Fruit fly (Drosophila melanogaster): ENCODE measurements around the gene CG4281.
A peak's percentile ranks its signal among the peaks of the same experiment; 100 is the strongest.

Gene CG4281

DNA sequence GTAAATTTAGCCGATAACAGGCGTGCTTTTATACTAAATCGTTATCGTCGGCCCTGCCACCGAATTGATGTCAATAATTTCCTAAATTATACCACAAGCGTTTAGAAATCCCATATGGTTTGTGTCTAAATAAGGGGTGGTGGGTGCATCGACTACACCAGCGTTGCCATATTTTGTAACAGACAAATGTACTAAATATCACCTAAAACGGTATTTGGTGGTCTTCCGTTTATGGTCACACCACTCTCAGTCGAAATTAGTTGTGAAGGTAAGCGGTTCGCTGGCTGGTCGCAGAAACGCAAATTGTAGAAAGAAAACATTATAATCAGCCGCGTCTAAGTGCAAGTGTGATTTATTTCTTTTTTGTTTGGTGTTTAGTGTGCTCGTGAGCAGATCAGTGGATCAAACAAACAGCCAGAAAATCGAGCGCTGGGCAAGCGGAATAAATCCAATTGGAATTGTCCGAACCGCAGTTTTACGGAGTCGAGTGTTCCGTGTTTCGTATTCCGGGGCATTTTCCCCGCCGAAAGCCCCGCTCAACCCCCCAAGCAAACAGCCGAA is 15.5 kb upstream of the CG4281 start, which contains the start of the genes CG16903 and Unc-76 (continued):
- TF ChIP-seq ac (GFP tag; optimal IDR thresholded peaks at IDR 0.05) (no peak), z (GFP tag; IDR thresholded peaks at IDR 0.05) (no peak; the same call in 2 of the 3 replicates), CG4424 (GFP tag; optimal IDR thresholded peaks at IDR 0.05) (no peak), CG6689 (GFP tag; IDR thresholded peaks at IDR 0.05) (no peak), sqz (GFP tag; optimal IDR thresholded peaks at IDR 0.05) (peak; percentile 76), CG10321 (GFP tag; IDR thresholded peaks at IDR 0.05) (0 out of 2 replicates have a peak, but pooled peaks have one; percentile 23), kni (GFP tag; optimal IDR thresholded peaks at IDR 0.05) (no peak), CG4707 (GFP tag; optimal IDR thresholded peaks at IDR 0.05) (peak; percentile 40), Deaf1 (tag; optimal IDR thresholded peaks at IDR 0.05) (peak; percentile 56), org-1 (GFP tag; optimal IDR thresholded peaks at IDR 0.05) (no peak), crol (GFP tag; IDR thresholded peaks at IDR 0.05) (peak; percentile 73), CG11398 (GFP tag; optimal IDR thresholded peaks at IDR 0.05) (no peak), wek (GFP tag; optimal IDR thresholded peaks at IDR 0.05) (peak; percentile 60), CG17802 (tag; optimal IDR thresholded peaks at IDR 0.05) (no peak), dysf (GFP tag; IDR thresholded peaks at IDR 0.05) (no peak), CG14860 (GFP tag; IDR thresholded peaks at IDR 0.05; ENCODE audit: partially characterized antibody) (no peak; the same call in 2 of the 3 replicates), jumu (GFP tag; optimal IDR thresholded peaks at IDR 0.05) (peak; percentile 14), CG13894 (tag; optimal IDR thresholded peaks at IDR 0.05) (peak; percentile 87), dmrt11E (tag; optimal IDR thresholded peaks at IDR 0.05) (peak; percentile 8), CG7963 (GFP tag; IDR thresholded peaks at IDR 0.05; ENCODE audit: partially characterized antibody) (no peak), CG7372 (GFP tag; IDR thresholded peaks at IDR 0.05) (no peak), Nf-YC (tag; optimal IDR thresholded peaks at IDR 0.05) (peak; percentile 60), CG3726 (GFP tag; IDR thresholded peaks at IDR 0.05) (no peak), Sin3A (optimal IDR thresholded peaks at IDR 0.05) (peak; percentile 77), CG11456 (GFP tag; IDR thresholded peaks at IDR 0.05) (0 out of 3 replicates have a peak, but pooled peaks have one; percentile 20), repo (GFP tag; optimal IDR thresholded peaks at IDR 0.05) (no peak), CG1603 (tag; optimal IDR thresholded peaks at IDR 0.05) (peak; percentile 92), Bgb (GFP tag; IDR thresholded peaks at IDR 0.05; ENCODE audit: partially characterized antibody) (peak; percentile 56; the same call in 1 of the 2 replicates), CG8290 (GFP tag; optimal IDR thresholded peaks at IDR 0.05) (peak; percentile 54), CG8290 (tag; optimal IDR thresholded peaks at IDR 0.05) (peak in 1 of 2 experiments; percentile 82), ssp (GFP tag; IDR thresholded peaks at IDR 0.05) (peak; percentile 34; the same call in 1 of the 2 replicates), sc (optimal IDR thresholded peaks at IDR 0.05) (no peak), sc (GFP tag; optimal IDR thresholded peaks at IDR 0.05) (no peak), CG1233 (GFP tag; optimal IDR thresholded peaks at IDR 0.05) (peak; percentile 17), odd (GFP tag; optimal IDR thresholded peaks at IDR 0.05) (peak; percentile 56), Fer2 (tag; optimal IDR thresholded peaks at IDR 0.05) (no peak), CG31441 (GFP tag; IDR thresholded peaks at IDR 0.05) (peak; percentile 37), chm (GFP tag; IDR thresholded peaks at IDR 0.05) (peak; percentile 78), CG6813 (GFP tag; optimal IDR thresholded peaks at IDR 0.05) (peak; percentile 13), D (optimal IDR thresholded peaks at IDR 0.05) (no peak), D (GFP tag; optimal IDR thresholded peaks at IDR 0.05) (no peak), Doc3 (GFP tag; IDR thresholded peaks at IDR 0.05; ENCODE audit: partially characterized antibody) (no peak; the same call in 2 of the 3 replicates), CTCF (GFP tag; optimal IDR thresholded peaks at IDR 0.05) (peak; percentile 42), mld (GFP tag; IDR thresholded peaks at IDR 0.05; ENCODE audit: partially characterized antibody) (no peak), pb (GFP tag; optimal IDR thresholded peaks at IDR 0.05) (peak; percentile 63), CG9727 (GFP tag; optimal IDR thresholded peaks at IDR 0.05) (peak; percentile 7), jigr1 (GFP tag; IDR thresholded peaks at IDR 0.05) (no peak), Asciz (GFP tag; optimal IDR thresholded peaks at IDR 0.05) (peak; percentile 4), Xrp1 (GFP tag; IDR thresholded peaks at IDR 0.05) (0 out of 2 replicates have a peak, but pooled peaks have one; percentile 15), CG10366 (GFP tag; IDR thresholded peaks at IDR 0.05) (no peak), Usf (GFP tag; optimal IDR thresholded peaks at IDR 0.05) (no peak)
